Fruit fly (Drosophila melanogaster): ENCODE measurements around the gene CG15370.

The CG15370 gene

dm6 chrX:9266082-9266481 is 40.8 kb downstream of the CG15370 start:
- TF ChIP-seq CG15336 (GFP tag; IDR thresholded peaks at IDR 0.05) (peak; percentile 66), Gug (GFP tag; IDR thresholded peaks at IDR 0.05) (peak; percentile 18; the same call in 1 of the 2 replicates), Hr4 (GFP tag; optimal IDR thresholded peaks at IDR 0.05) (no peak), Eip78C (GFP tag) (peak; percentile 56), CG32006 (GFP tag; optimal IDR thresholded peaks at IDR 0.05) (peak; percentile 32), CG7368 (GFP tag; optimal IDR thresholded peaks at IDR 0.05) (no peak), eg (GFP tag; IDR thresholded peaks at IDR 0.05) (0 out of 3 replicates have a peak, but pooled peaks have one; percentile 10), CG8119 (GFP tag; IDR thresholded peaks at IDR 0.05) (peak; percentile 50; the same call in 2 of the 3 replicates), Hr38 (GFP tag; optimal IDR thresholded peaks at IDR 0.05) (no peak)

- TF ChIP-seq CG6276 (GFP tag; optimal IDR thresholded peaks at IDR 0.05) (no peak), fd59A (GFP tag; optimal IDR thresholded peaks at IDR 0.05) (no peak), fkh (GFP tag; optimal IDR thresholded peaks at IDR 0.05) (no peak), Eip93F (GFP tag; optimal IDR thresholded peaks at IDR 0.05) (no peak), CG8119 (GFP tag; IDR thresholded peaks at IDR 0.05) (no peak), Smox (GFP tag; optimal IDR thresholded peaks at IDR 0.05) (no peak), Sox15 (GFP tag; optimal IDR thresholded peaks at IDR 0.05) (no peak), svp (GFP tag) (no peak), Eip78C (GFP tag) (no peak), CG16779 (tag; optimal IDR thresholded peaks at IDR 0.05) (no peak), dac (GFP tag; optimal IDR thresholded peaks at IDR 0.05) (no peak), CG1621 (tag; optimal IDR thresholded peaks at IDR 0.05) (no peak), lz (GFP tag; optimal IDR thresholded peaks at IDR 0.05) (no peak), CG15336 (GFP tag; IDR thresholded peaks at IDR 0.05) (no peak), Eip75B (GFP tag; optimal IDR thresholded peaks at IDR 0.05) (no peak), CG34406 (GFP tag; optimal IDR thresholded peaks at IDR 0.05) (no peak), CG6808 (GFP tag; optimal IDR thresholded peaks at IDR 0.05) (no peak), Blimp-1 (GFP tag; optimal IDR thresholded peaks at IDR 0.05) (no peak), eg (GFP tag; IDR thresholded peaks at IDR 0.05) (no peak), vri (GFP tag; optimal IDR thresholded peaks at IDR 0.05) (no peak)
Observed at dm6 chrX:9267598-9267997, 42.4 kb downstream of the CG15370 start, which contains the start of gene Erk7. Erk7 (minus strand) TSS chrX:9267698.

dm6 chrX:9269825-9270224 is 44.6 kb downstream of the CG15370 start, which contains the start of gene CG17440:
CG17440 (minus strand) TSS chrX:9269925.
- no peak for TF ChIP-seq Sox15 (GFP tag; optimal IDR thresholded peaks at IDR 0.05)
- no peak for TF ChIP-seq Hr39 (GFP tag; optimal IDR thresholded peaks at IDR 0.05)
- TF ChIP-seq Eip93F (GFP tag; optimal IDR thresholded peaks at IDR 0.05): no peak
- TF ChIP-seq CG6808 (GFP tag; optimal IDR thresholded peaks at IDR 0.05): no peak
- no peak for TF ChIP-seq CG4318 (GFP tag; optimal IDR thresholded peaks at IDR 0.05)
- TF ChIP-seq Eip75B (GFP tag; optimal IDR thresholded peaks at IDR 0.05): no peak
- TF ChIP-seq acj6 (GFP tag; optimal IDR thresholded peaks at IDR 0.05): no peak
- TF ChIP-seq svp (GFP tag): no peak

DNA sequence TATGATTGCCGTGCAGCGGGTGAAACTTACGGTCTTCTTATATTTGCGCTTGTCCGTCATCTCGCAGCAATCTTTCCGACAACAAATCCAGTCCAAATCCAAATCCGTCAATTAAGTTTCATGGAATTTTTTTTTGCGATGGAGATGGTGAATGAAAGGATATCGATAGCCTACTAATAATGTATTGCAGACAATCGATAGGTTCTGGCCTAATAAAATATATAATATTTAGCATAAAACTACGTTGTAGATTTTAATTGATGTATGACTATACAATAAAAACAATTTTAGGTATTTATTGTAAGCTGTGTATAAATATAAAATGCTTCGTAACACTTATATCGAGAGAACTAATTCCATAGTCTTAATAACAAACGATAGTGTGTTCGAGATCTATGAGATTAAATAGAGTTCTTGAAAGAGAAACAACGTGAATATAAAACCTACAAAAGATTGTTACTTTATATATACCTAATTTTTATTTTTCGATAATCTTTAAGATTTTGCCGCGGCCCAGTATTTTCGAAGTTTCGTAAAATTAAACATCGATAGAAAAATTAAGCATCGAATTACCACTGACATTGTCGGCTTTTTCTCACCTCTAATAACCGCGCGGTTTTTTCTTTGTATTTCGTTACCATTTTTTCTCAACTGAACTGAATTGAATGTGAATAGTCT is 47.7 kb downstream of the CG15370 start, which contains the start of the genes Cfp1 and Aladin:
TSS of gene Cfp1 (minus strand) at position 131 of the 678 bp plus-strand sequence.
TSS of gene Aladin (plus strand) at position 584 of the 678 bp plus-strand sequence.
- TF ChIP-seq esn (GFP tag; optimal IDR thresholded peaks at IDR 0.05): peak; percentile 24
- TF ChIP-seq Smox (GFP tag; optimal IDR thresholded peaks at IDR 0.05): no peak
